Worm (Caenorhabditis elegans) whole organism, L3 larva: ENCODE results near the gene F07E5.8.

Source experiments
- R02D3.7 ChIP-seq: fragments of 150-350 bp; optimal IDR thresholded peaks from 2 replicates; lab custom pipeline; 2014; ENCODE audit warnings: missing biosample characterization, missing genetic modification characterization
- aly-2 ChIP-seq: fragments of 150-350 bp; optimal IDR thresholded peaks from 2 replicates; lab custom pipeline; 2014; ENCODE audit warnings: missing biosample characterization, missing genetic modification characterization
- ama-1 ChIP-seq: fragments of 150-350 bp; optimal IDR thresholded peaks from 2 replicates; lab custom pipeline; 2018
- ceh-16 ChIP-seq: sonication (generic microtip); optimal IDR thresholded peaks from 2 replicates; lab custom pipeline; 2017; ENCODE audit warnings: missing biosample characterization, missing genetic modification characterization
- ceh-28 ChIP-seq: fragments of 150-350 bp; optimal IDR thresholded peaks from 2 replicates; lab custom pipeline; 2014; ENCODE audit warnings: missing biosample characterization, missing genetic modification reagents, missing genetic modification characterization
- ceh-82 ChIP-seq: fragments of 150-350 bp; optimal IDR thresholded peaks from 2 replicates; lab custom pipeline; 2014; ENCODE audit warnings: missing biosample characterization, missing genetic modification characterization
- ceh-9 ChIP-seq: sonication (generic microtip); optimal IDR thresholded peaks from 2 replicates; lab custom pipeline; 2018; ENCODE audit warnings: missing biosample characterization, missing genetic modification characterization
- egl-27 ChIP-seq: sonication (generic microtip); optimal IDR thresholded peaks from 4 replicates; lab custom pipeline; 2017; ENCODE audit warnings: missing biosample characterization, missing genetic modification reagents, missing genetic modification characterization
- elt-1 ChIP-seq: fragments of 150-350 bp; optimal IDR thresholded peaks from 2 replicates; lab custom pipeline; 2014; ENCODE audit warnings: missing biosample characterization, missing genetic modification characterization
- elt-2 ChIP-seq: sonication (generic microtip); optimal IDR thresholded peaks from 2 replicates; lab custom pipeline; 2016; ENCODE audit warnings: missing genetic modification reagents, mild to moderate bottlenecking, missing genetic modification characterization, missing compliant biosample characterization
- elt-3 ChIP-seq, 3 experiments: fragments of 150-350 bp in 1 of 3; sonication (generic microtip) in 2 of 3; optimal IDR thresholded peaks; 2 replicates in 2 of 3; 4 replicates in 1 of 3; lab custom pipeline; 2014 to 2017; ENCODE audit warnings: missing biosample characterization in 3 of 3, missing genetic modification characterization in 3 of 3
- eor-1 ChIP-seq, 2 experiments: fragments of 150-350 bp; optimal IDR thresholded peaks; 2 replicates each; lab custom pipeline; 2014 to 2018; ENCODE audit warnings: missing biosample characterization in 2 of 2, missing genetic modification characterization in 2 of 2
- fkh-10 ChIP-seq: sonication (generic microtip); optimal IDR thresholded peaks from 2 replicates; lab custom pipeline; 2017; ENCODE audit warnings: missing biosample characterization, missing genetic modification reagents, missing genetic modification characterization
- fkh-2 ChIP-seq: fragments of 150-350 bp; optimal IDR thresholded peaks from 2 replicates; lab custom pipeline; 2014; ENCODE audit warnings: missing biosample characterization, missing genetic modification reagents, missing genetic modification characterization
- fos-1 ChIP-seq: fragments of 150-350 bp; optimal IDR thresholded peaks from 2 replicates; lab custom pipeline; 2014; ENCODE audit warnings: missing biosample characterization, missing genetic modification characterization
- hmg-11 ChIP-seq: sonication (generic microtip); optimal IDR thresholded peaks from 2 replicates; lab custom pipeline; 2016; ENCODE audit warnings: missing genetic modification characterization, missing compliant biosample characterization
- jun-1 ChIP-seq: fragments of 150-350 bp; optimal IDR thresholded peaks from 2 replicates; lab custom pipeline; 2014; ENCODE audit warnings: missing biosample characterization, missing genetic modification reagents, missing genetic modification characterization
- lin-39 ChIP-seq: fragments of 150-350 bp; optimal IDR thresholded peaks from 2 replicates; lab custom pipeline; 2018; ENCODE audit warnings: missing biosample characterization, missing genetic modification reagents, missing genetic modification characterization
- lsy-12 ChIP-seq: sonication (generic microtip); optimal IDR thresholded peaks from 2 replicates; lab custom pipeline; 2016; ENCODE audit warnings: mild to moderate bottlenecking, missing genetic modification characterization, missing compliant biosample characterization
- mdl-1 ChIP-seq: fragments of 150-350 bp; optimal IDR thresholded peaks from 2 replicates; lab custom pipeline; 2014; ENCODE audit warnings: missing biosample characterization, missing genetic modification characterization
- mml-1 ChIP-seq: fragments of 150-350 bp; sonication (generic microtip); optimal IDR thresholded peaks from 3 replicates; lab custom pipeline; 2014; ENCODE audit warnings: missing biosample characterization, missing genetic modification characterization
- nfya-1 ChIP-seq: sonication (generic microtip); optimal IDR thresholded peaks from 2 replicates; lab custom pipeline; 2017; ENCODE audit warnings: missing genetic modification characterization, mild to moderate bottlenecking, missing compliant biosample characterization, antibody characterized with exemption, moderate library complexity; ENCODE audit not compliant: insufficient read depth
- nhr-11 ChIP-seq: fragments of 150-350 bp; optimal IDR thresholded peaks from 2 replicates; lab custom pipeline; 2014; ENCODE audit warnings: missing biosample characterization, missing genetic modification characterization
- nhr-12 ChIP-seq: fragments of 150-350 bp; optimal IDR thresholded peaks from 2 replicates; lab custom pipeline; 2014; ENCODE audit warnings: missing biosample characterization, missing genetic modification characterization
- nhr-23 ChIP-seq: fragments of 150-350 bp; optimal IDR thresholded peaks from 2 replicates; lab custom pipeline; 2014; ENCODE audit warnings: missing biosample characterization, missing genetic modification reagents, missing genetic modification characterization
- nhr-237 ChIP-seq: fragments of 150-350 bp; optimal IDR thresholded peaks from 2 replicates; lab custom pipeline; 2014; ENCODE audit warnings: missing biosample characterization, missing genetic modification characterization
- nhr-28 ChIP-seq: fragments of 150-350 bp; optimal IDR thresholded peaks from 2 replicates; lab custom pipeline; 2014; ENCODE audit warnings: missing biosample characterization, missing genetic modification characterization
- nhr-43 ChIP-seq: sonication (generic microtip); optimal IDR thresholded peaks from 2 replicates; lab custom pipeline; 2016; ENCODE audit warnings: mild to moderate bottlenecking, missing genetic modification characterization, missing compliant biosample characterization; ENCODE audit not compliant: poor library complexity, severe bottlenecking
- nhr-76 ChIP-seq: fragments of 150-350 bp; sonication (generic microtip); optimal IDR thresholded peaks from 5 replicates; lab custom pipeline; 2014; ENCODE audit warnings: missing biosample characterization, missing genetic modification characterization
- pha-4 ChIP-seq: fragments of 150-350 bp; optimal IDR thresholded peaks from 2 replicates; lab custom pipeline; 2014; ENCODE audit warnings: missing biosample characterization, missing genetic modification reagents, missing genetic modification characterization
- pqm-1 ChIP-seq: fragments of 150-350 bp; optimal IDR thresholded peaks from 2 replicates; lab custom pipeline; 2017; ENCODE audit warnings: missing biosample characterization, missing genetic modification characterization, inconsistent platforms
- snpc-4 ChIP-seq: fragments of 150-350 bp; optimal IDR thresholded peaks from 2 replicates; lab custom pipeline; 2014; ENCODE audit warnings: missing biosample characterization, missing genetic modification characterization
- tbx-2 ChIP-seq: sonication (generic microtip); optimal IDR thresholded peaks from 2 replicates; lab custom pipeline; 2016; ENCODE audit warnings: mild to moderate bottlenecking, missing genetic modification characterization, missing compliant biosample characterization
- unc-39 ChIP-seq: sonication (generic microtip); optimal IDR thresholded peaks from 4 replicates; lab custom pipeline; 2017; ENCODE audit warnings: missing biosample characterization, missing genetic modification characterization
- zag-1 ChIP-seq: fragments of 150-350 bp; optimal IDR thresholded peaks from 2 replicates; lab custom pipeline; 2014; ENCODE audit warnings: missing biosample characterization, missing genetic modification characterization
- ztf-11 ChIP-seq: fragments of 150-350 bp; optimal IDR thresholded peaks from 2 replicates; lab custom pipeline; 2014; ENCODE audit warnings: missing biosample characterization, missing genetic modification characterization

F07E5.8 gene

DNA sequence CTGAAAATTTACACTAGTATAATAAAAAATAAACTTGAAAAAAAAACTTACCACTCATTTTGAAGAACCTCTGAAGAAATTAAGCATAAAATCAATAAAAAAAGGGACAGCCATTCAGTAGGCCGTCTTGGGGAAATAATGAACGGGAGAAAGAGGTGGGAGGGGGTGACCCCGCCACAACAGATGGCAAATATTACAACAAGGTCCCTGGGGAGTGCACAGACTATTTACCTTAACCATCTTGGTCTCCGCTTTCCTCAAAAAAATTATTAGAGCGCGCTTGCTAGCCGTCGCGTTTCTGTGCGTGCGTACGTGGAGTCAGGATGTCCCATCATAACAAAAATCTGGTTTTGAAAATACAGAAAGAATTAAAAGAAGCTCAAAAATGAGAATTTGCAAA, 16.6 kb upstream of the F07E5.8 start, which contains the start of gene T16A1.10:
TSS of gene T16A1.10 (minus strand) at position 123 of the 400 bp plus-strand sequence.
- TF ChIP-seq tbx-2 (no peak), ama-1 (no peak), ceh-82 (tag; lab: Kevin White, UChicago) (no peak), egl-27 (tag; lab: Kevin White, UChicago) (no peak), zag-1 (tag; lab: Kevin White, UChicago) (no peak), elt-3 (tag; optimal IDR thresholded peaks at IDR 0.05; lab: Kevin White, UChicago) (no peak), lin-39 (tag; lab: Kevin White, UChicago) (no peak), elt-1 (tag; lab: Kevin White, UChicago) (no peak), eor-1 (tag; optimal IDR thresholded peaks at IDR 0.05; lab: Kevin White, UChicago) (no peak), unc-39 (no peak), ceh-9 (tag; lab: Kevin White, UChicago) (no peak), pqm-1 (tag; lab: Kevin White, UChicago) (no peak), mml-1 (tag; lab: Kevin White, UChicago) (no peak), nhr-12 (no peak), fkh-2 (tag; lab: Kevin White, UChicago) (no peak), nhr-76 (no peak), nhr-237 (tag; lab: Kevin White, UChicago) (no peak)
- TF ChIP-seq, all 47 proteins: peak for 0

DNA sequence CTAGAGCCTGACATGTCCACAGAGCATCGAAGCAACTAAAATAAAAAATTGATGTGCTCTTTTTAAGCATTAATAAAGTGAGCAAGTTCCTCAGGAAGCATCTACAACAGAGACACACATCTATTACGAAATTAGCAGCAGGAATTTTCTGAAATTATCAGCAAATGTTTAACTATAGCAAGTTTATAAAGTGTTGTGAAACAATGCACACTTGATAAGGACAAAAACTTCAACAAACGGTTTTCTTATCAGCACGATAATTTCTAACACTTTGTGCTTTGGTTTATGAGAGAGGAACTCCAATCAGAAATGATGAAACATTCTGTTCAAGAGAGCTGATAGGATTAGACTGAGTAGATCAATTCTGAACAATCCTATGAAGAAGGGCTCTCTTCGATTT, 15.2 kb upstream of the F07E5.8 start, which contains the start of gene trpl-5:
TSS of gene trpl-5 (minus strand) at position 32 of the 400 bp plus-strand sequence.
- TF ChIP-seq jun-1 (tag; lab: Kevin White, UChicago): peak; percentile 23
- no peak for TF ChIP-seq pha-4 (tag; lab: Kevin White, UChicago)
- peak; percentile 96 for TF ChIP-seq pqm-1 (tag; lab: Kevin White, UChicago)
- peak; percentile 95 for TF ChIP-seq elt-2

DNA sequence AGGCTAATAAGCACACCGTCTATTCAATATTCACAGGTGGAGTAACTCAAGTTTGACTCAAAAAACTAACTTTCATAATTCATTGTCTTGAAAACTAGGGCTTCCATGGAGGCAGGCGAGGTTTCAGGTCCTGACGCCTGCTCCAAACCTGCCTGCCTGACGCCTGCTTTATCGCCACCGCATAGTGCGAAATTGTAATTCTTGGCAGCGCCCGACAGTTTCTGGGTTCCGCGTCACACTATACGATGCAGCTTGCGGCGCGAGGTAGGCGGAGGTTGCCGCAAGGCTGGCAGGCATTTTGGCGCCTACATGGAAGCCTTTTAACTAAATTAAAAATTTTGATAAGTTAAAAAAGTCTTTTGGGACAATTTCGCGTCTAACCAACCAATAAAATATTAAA, 11.8 kb upstream of the F07E5.8 start:
- TF ChIP-seq jun-1 (tag; lab: Kevin White, UChicago) (no peak), ztf-11 (tag; lab: Kevin White, UChicago) (no peak), pha-4 (tag; lab: Kevin White, UChicago) (no peak), fos-1 (tag; lab: Kevin White, UChicago) (no peak), nhr-23 (tag; lab: Kevin White, UChicago) (no peak)

DNA sequence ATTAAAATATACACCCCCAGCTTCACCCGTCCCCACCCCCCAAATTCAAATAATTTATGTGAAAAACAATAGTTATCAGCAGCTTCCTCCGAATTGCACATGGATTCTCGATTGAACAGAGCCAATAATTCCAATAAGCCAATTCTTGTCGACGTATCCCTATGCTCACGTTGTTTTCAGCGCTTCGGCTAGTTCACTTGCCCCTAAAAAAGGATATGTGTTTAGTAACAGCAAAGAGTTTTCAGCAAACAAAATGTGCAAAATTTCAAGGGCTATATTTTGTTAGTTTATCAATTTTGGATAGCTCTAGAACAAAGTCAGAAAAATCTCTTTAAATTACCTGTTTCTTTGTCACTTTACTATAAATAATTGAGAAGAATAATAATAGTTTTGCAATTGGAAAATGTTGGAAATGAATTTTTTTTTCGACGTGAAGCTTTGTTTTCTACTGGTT, 8.3 kb upstream of the F07E5.8 start, which contains the start of the genes T16A1.5 and fbxc-49:
TSS of gene T16A1.5 (minus strand) at position 101 of the 454 bp plus-strand sequence.
TSS of gene fbxc-49 (plus strand) at position 404 of the 454 bp plus-strand sequence.
- TF ChIP-seq R02D3.7 (tag; lab: Kevin White, UChicago) (no peak), fkh-10 (GFP tag; lab: Kevin White, UChicago) (no peak), nfya-1 (tag; lab: Kevin White, UChicago) (no peak), ceh-16 (tag; lab: Kevin White, UChicago) (no peak), fos-1 (tag; lab: Kevin White, UChicago) (no peak), eor-1 (tag; optimal IDR thresholded peaks at IDR 0.05; lab: Kevin White, UChicago) (no peak), aly-2 (tag; lab: Kevin White, UChicago) (no peak), nhr-11 (no peak), nhr-43 (tag; lab: Kevin White, UChicago) (no peak)

DNA sequence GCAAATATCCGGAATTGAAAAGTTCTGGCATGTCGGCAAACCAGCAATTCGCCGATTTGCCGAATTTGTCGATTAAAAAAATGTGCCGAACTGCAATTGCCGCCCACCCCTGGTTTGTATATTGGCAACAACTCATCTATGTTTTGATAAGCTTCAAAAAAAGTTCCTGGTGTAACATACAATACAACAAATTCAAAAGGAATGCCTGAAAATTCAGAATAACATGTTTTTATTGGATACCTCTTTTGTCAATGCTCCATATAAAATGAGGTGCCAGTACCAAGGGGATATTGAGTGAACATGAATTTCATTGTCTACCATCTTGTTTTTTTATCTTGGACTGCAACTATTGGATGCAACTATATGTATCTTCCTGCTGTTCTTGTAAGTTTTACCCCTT, 5.8 kb upstream of the F07E5.8 start, which contains the start of gene T16A1.4:
TSS of gene T16A1.4 (plus strand) at position 301 of the 400 bp plus-strand sequence.
- TF ChIP-seq snpc-4 (no peak), mdl-1 (tag; lab: Kevin White, UChicago) (no peak), nhr-76 (no peak), mml-1 (tag; lab: Kevin White, UChicago) (no peak), lsy-12 (tag; lab: Kevin White, UChicago) (no peak), hmg-11 (tag; lab: Kevin White, UChicago) (no peak), nhr-43 (tag; lab: Kevin White, UChicago) (no peak), nhr-11 (no peak), aly-2 (tag; lab: Kevin White, UChicago) (no peak), pha-4 (tag; lab: Kevin White, UChicago) (no peak), nhr-28 (no peak), eor-1 (tag; optimal IDR thresholded peaks at IDR 0.05; lab: Kevin White, UChicago) (no peak), elt-1 (tag; lab: Kevin White, UChicago) (no peak), ceh-28 (tag; lab: Kevin White, UChicago) (no peak)
